Fruit fly (Drosophila melanogaster): Measurements from ENCODE around the gene Tango14.

Gene Tango14

dm6 chr2L:1128932-1129887 lies 29.3 kb upstream of the Tango14 start, which contains the start of the genes Pino and TBC1D23 (continued):
- TF ChIP-seq achi (GFP tag; optimal IDR thresholded peaks at IDR 0.05): peak; percentile 38
- peak; percentile 69 for TF ChIP-seq acj6 (GFP tag; optimal IDR thresholded peaks at IDR 0.05)
- peak; percentile 22; the same call in 1 of the 2 replicates for TF ChIP-seq CG11294 (GFP tag; IDR thresholded peaks at IDR 0.05)
- peak; percentile 20 for TF ChIP-seq fd59A (GFP tag; optimal IDR thresholded peaks at IDR 0.05)
- TF ChIP-seq CG3032 (tag; optimal IDR thresholded peaks at IDR 0.05): peak; percentile 79
- TF ChIP-seq ss (GFP tag; optimal IDR thresholded peaks at IDR 0.05): peak in 1 of 2 experiments; percentile 46
- TF ChIP-seq CG6854 (GFP tag; optimal IDR thresholded peaks at IDR 0.05): no peak
- TF ChIP-seq CG11762 (GFP tag; optimal IDR thresholded peaks at IDR 0.05; ENCODE audit: insufficient read depth): peak; percentile 46
- peak; percentile 69 for TF ChIP-seq CG32006 (GFP tag; optimal IDR thresholded peaks at IDR 0.05)
- TF ChIP-seq Sox15 (GFP tag; optimal IDR thresholded peaks at IDR 0.05): peak; percentile 44

DNA sequence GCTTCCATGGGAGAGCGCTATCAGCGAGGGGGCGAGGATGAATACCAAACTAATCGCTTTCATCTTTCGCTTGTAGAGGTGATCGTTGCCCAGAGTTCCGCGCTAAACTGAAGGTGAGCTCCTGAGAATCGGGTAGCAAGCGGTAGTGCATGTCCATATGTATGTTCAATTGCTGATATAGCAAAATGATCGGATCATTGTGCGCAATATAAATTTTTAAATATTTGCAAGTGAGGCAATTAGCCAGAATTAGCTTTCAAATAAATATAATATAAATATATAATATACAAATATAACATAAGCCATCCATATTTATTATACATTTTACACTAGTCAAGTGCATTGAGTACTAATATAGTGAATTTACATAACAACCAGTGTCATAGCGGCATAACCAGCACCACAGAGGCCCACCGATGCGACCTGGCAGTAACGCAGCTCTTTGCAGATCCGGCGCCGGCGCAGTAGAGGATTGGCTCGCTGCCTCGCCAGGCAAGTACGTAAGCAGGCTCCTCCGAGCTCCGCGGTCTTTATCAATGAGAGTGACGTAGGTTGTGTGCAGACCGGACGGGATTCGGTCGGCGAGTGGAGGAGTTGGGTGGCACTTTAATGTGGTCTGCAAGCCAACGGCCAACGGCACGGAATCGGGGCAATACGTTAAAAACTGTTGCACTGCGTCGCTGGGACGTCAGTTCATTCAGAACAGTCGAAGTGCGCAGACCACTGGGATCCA lies 24.3 kb upstream of the Tango14 start, which contains the start of the genes Iris and CG4577:
TSS of gene Iris (minus strand) at position 88 of the 733 bp plus-strand sequence.
TSS of gene CG4577 (plus strand) at position 683 of the 733 bp plus-strand sequence.
- TF ChIP-seq CG16779 (tag; optimal IDR thresholded peaks at IDR 0.05) (peak; percentile 2), Eip75B (GFP tag; optimal IDR thresholded peaks at IDR 0.05) (no peak), Sox102F (GFP tag; optimal IDR thresholded peaks at IDR 0.05) (no peak), lz (GFP tag; optimal IDR thresholded peaks at IDR 0.05) (no peak), fd59A (GFP tag; optimal IDR thresholded peaks at IDR 0.05) (no peak), CG6808 (GFP tag; optimal IDR thresholded peaks at IDR 0.05) (no peak)

dm6 chr2L:1135495-1135894 lies 23.0 kb upstream of the Tango14 start:
- TF ChIP-seq CG16779 (tag; optimal IDR thresholded peaks at IDR 0.05) (no peak), CG8632 (GFP tag; optimal IDR thresholded peaks at IDR 0.05) (peak; percentile 26), CG8319 (GFP tag; optimal IDR thresholded peaks at IDR 0.05) (no peak), CG7368 (GFP tag; optimal IDR thresholded peaks at IDR 0.05) (no peak), Blimp-1 (GFP tag; optimal IDR thresholded peaks at IDR 0.05) (no peak), eg (GFP tag; IDR thresholded peaks at IDR 0.05) (0 out of 3 replicates have a peak, but pooled peaks have one; percentile 30), CG6808 (GFP tag; optimal IDR thresholded peaks at IDR 0.05) (no peak), CG6854 (GFP tag; optimal IDR thresholded peaks at IDR 0.05) (no peak), CG10669 (GFP tag; optimal IDR thresholded peaks at IDR 0.05) (no peak), dac (GFP tag; optimal IDR thresholded peaks at IDR 0.05) (no peak), CG6276 (GFP tag; optimal IDR thresholded peaks at IDR 0.05) (peak; percentile 34), Sox14 (GFP tag; optimal IDR thresholded peaks at IDR 0.05) (no peak), Gug (GFP tag; IDR thresholded peaks at IDR 0.05) (no peak), lz (GFP tag; optimal IDR thresholded peaks at IDR 0.05) (no peak), fd59A (GFP tag; optimal IDR thresholded peaks at IDR 0.05) (no peak), fd85E (GFP tag; optimal IDR thresholded peaks at IDR 0.05) (no peak), CG11902 (GFP tag; optimal IDR thresholded peaks at IDR 0.05) (no peak), CG11762 (GFP tag; optimal IDR thresholded peaks at IDR 0.05; ENCODE audit: insufficient read depth) (no peak), CG32006 (GFP tag; optimal IDR thresholded peaks at IDR 0.05) (peak; percentile 57), CG1621 (tag; optimal IDR thresholded peaks at IDR 0.05) (no peak), CG6792 (GFP tag; optimal IDR thresholded peaks at IDR 0.05) (no peak), CG10631 (GFP tag; optimal IDR thresholded peaks at IDR 0.05) (peak; percentile 37), Smox (GFP tag; optimal IDR thresholded peaks at IDR 0.05) (no peak), CG8119 (GFP tag; IDR thresholded peaks at IDR 0.05) (peak; percentile 43; the same call in 1 of the 3 replicates), CG4318 (GFP tag; optimal IDR thresholded peaks at IDR 0.05) (no peak), esn (GFP tag; optimal IDR thresholded peaks at IDR 0.05) (no peak), CG9139 (GFP tag; optimal IDR thresholded peaks at IDR 0.05) (no peak), Hr4 (GFP tag; optimal IDR thresholded peaks at IDR 0.05) (no peak), Met (GFP tag; optimal IDR thresholded peaks at IDR 0.05) (no peak), Hr39 (GFP tag; optimal IDR thresholded peaks at IDR 0.05) (no peak), acj6 (GFP tag; optimal IDR thresholded peaks at IDR 0.05) (peak; percentile 31), Hr38 (GFP tag; optimal IDR thresholded peaks at IDR 0.05) (no peak), Ets96B (tag; optimal IDR thresholded peaks at IDR 0.05) (peak; percentile 28), spab (GFP tag; optimal IDR thresholded peaks at IDR 0.05) (no peak), CG15336 (GFP tag; IDR thresholded peaks at IDR 0.05) (no peak)
